Fruit fly (Drosophila melanogaster) whole organism: ENCODE data around the gene p23.
"Not testable (repeated sequence)": the region's sequence is repeated elsewhere in the genome, so short reads cannot be mapped to it uniquely, and the experiment has no call there.

Experiments used
- CG8478 ChIP-seq: fragments of >200 bp; optimal IDR thresholded peaks from 2 replicates; lab custom pipeline; 2018; ENCODE audit warnings: inconsistent platforms
- Dll ChIP-seq: fragments of >200 bp; optimal IDR thresholded peaks from 2 replicates; lab custom pipeline; 2017
- EcR ChIP-seq, 2 experiments: fragments of >200 bp; optimal IDR thresholded peaks; 2 replicates each; lab custom pipeline; 2017; ENCODE audit warnings: missing biosample characterization in 2 of 2, missing genetic modification characterization in 2 of 2, missing genetic modification reagents in 2 of 2
- pan ChIP-seq: fragments of >200 bp; optimal IDR thresholded peaks from 2 replicates; lab custom pipeline; 2017
- psq ChIP-seq: fragments of >200 bp; optimal IDR thresholded peaks from 2 replicates; lab custom pipeline; 2017
- usp ChIP-seq: fragments of >200 bp; optimal IDR thresholded peaks from 2 replicates; lab custom pipeline; 2017; ENCODE audit warnings: missing biosample characterization, missing genetic modification characterization, mixed read lengths

The p23 gene

dm6 chr3R:9646104-9646707 is 31.5 kb upstream of the p23 start, which contains the start of gene Fst:
Gene Fst (minus strand): TSS chr3R:9646154.
- TF ChIP-seq CG8478: no peak
- no peak for TF ChIP-seq Dll (lab: Kevin White, UChicago)
- no peak for TF ChIP-seq psq
- TF ChIP-seq pan (lab: Kevin White, UChicago): no peak
- no peak for TF ChIP-seq EcR (GFP tag; optimal IDR thresholded peaks at IDR 0.05; lab: Kevin White, UChicago)
- no peak for TF ChIP-seq usp (GFP tag; lab: Kevin White, UChicago)

dm6 chr3R:9665405-9665804 is 12.3 kb upstream of the p23 start:
- TF ChIP-seq psq (no peak), CG8478 (no peak), Dll (lab: Kevin White, UChicago) (no peak), usp (GFP tag; lab: Kevin White, UChicago) (no peak), pan (lab: Kevin White, UChicago) (no peak), EcR (GFP tag; optimal IDR thresholded peaks at IDR 0.05; lab: Kevin White, UChicago) (no peak)

dm6 chr3R:9673207-9673606 is 4.5 kb upstream of the p23 start:
- no peak for TF ChIP-seq pan (lab: Kevin White, UChicago)
- no peak for TF ChIP-seq EcR (GFP tag; optimal IDR thresholded peaks at IDR 0.05; lab: Kevin White, UChicago)
- no peak for TF ChIP-seq psq
- TF ChIP-seq Dll (lab: Kevin White, UChicago): no peak
- TF ChIP-seq usp (GFP tag; lab: Kevin White, UChicago): no peak
- TF ChIP-seq CG8478: no peak

- TF ChIP-seq Dll (lab: Kevin White, UChicago) (no peak), CG8478 (no peak), pan (lab: Kevin White, UChicago) (no peak), usp (GFP tag; lab: Kevin White, UChicago) (no peak), EcR (GFP tag; optimal IDR thresholded peaks at IDR 0.05; lab: Kevin White, UChicago) (no peak), psq (no peak)
Measured at dm6 chr3R:9674196-9674693, 3.5 kb upstream of the p23 start, which contains the start of gene Dhc1. Gene Dhc1 (minus strand): TSS chr3R:9674643.

- TF ChIP-seq psq: no peak
- no peak for TF ChIP-seq pan (lab: Kevin White, UChicago)
- no peak for TF ChIP-seq EcR (GFP tag; optimal IDR thresholded peaks at IDR 0.05; lab: Kevin White, UChicago)
- no peak for TF ChIP-seq CG8478
- TF ChIP-seq Dll (lab: Kevin White, UChicago): no peak
Measured at dm6 chr3R:9674968-9675573, 2.7 kb upstream of the p23 start, which contains the start of gene Nepl12. Gene Nepl12 (plus strand): TSS chr3R:9675523.

- TF ChIP-seq Dll (lab: Kevin White, UChicago) (no peak), pan (lab: Kevin White, UChicago) (no peak), CG8478 (no peak), EcR (GFP tag; optimal IDR thresholded peaks at IDR 0.05; lab: Kevin White, UChicago) (no peak), psq (no peak), usp (GFP tag; lab: Kevin White, UChicago) (no peak)
Measured at dm6 chr3R:9679746-9680145, 2.0 kb downstream of the p23 start, which contains the start of gene nmdyn-D7. Gene nmdyn-D7 (plus strand): TSS chr3R:9679939.

dm6 chr3R:9683064-9683682 is 5.4 kb downstream of the p23 start:
- TF ChIP-seq Dll (lab: Kevin White, UChicago) (no peak), pan (lab: Kevin White, UChicago) (no peak), EcR (GFP tag; optimal IDR thresholded peaks at IDR 0.05; lab: Kevin White, UChicago) (no peak), usp (GFP tag; lab: Kevin White, UChicago) (no peak), psq (no peak), CG8478 (no peak)

- TF ChIP-seq CG8478: no peak
- no peak for TF ChIP-seq psq
- no peak for TF ChIP-seq EcR (GFP tag; optimal IDR thresholded peaks at IDR 0.05; lab: Kevin White, UChicago)
- TF ChIP-seq Dll (lab: Kevin White, UChicago): no peak
- TF ChIP-seq pan (lab: Kevin White, UChicago): no peak
- no peak for TF ChIP-seq usp (GFP tag; lab: Kevin White, UChicago)
Measured at dm6 chr3R:9684125-9684524, 6.4 kb downstream of the p23 start, which contains the start of gene CG9444. Gene CG9444 (minus strand): TSS chr3R:9684264.

dm6 chr3R:9685376-9685775 is 7.6 kb downstream of the p23 start, which contains the start of the genes eca and CG18542:
Gene eca (minus strand): TSS chr3R:9685476.
Gene CG18542 (plus strand): TSS chr3R:9685760.
- TF ChIP-seq EcR (GFP tag; optimal IDR thresholded peaks at IDR 0.05; lab: Kevin White, UChicago); CG8478; usp (GFP tag; lab: Kevin White, UChicago): not testable (repeated sequence)

dm6 chr3R:9692675-9693129 is 15.0 kb downstream of the p23 start, which contains the start of the genes Unc-115b, p24-2 and CG32939:
Gene Unc-115b (minus strand): TSS chr3R:9692775.
Gene p24-2 (minus strand): TSS chr3R:9692794.
Gene CG32939 (plus strand): TSS chr3R:9693079.
- not testable (repeated sequence) for TF ChIP-seq usp (GFP tag; lab: Kevin White, UChicago); psq; EcR (GFP tag; optimal IDR thresholded peaks at IDR 0.05; lab: Kevin White, UChicago)

dm6 chr3R:9694999-9695398 is 17.3 kb downstream of the p23 start:
- TF ChIP-seq Dll (lab: Kevin White, UChicago) (no peak), usp (GFP tag; lab: Kevin White, UChicago) (no peak), CG8478 (no peak), pan (lab: Kevin White, UChicago) (no peak), psq (no peak), EcR (GFP tag; optimal IDR thresholded peaks at IDR 0.05; lab: Kevin White, UChicago) (no peak)
